Fruit fly (Drosophila melanogaster): ENCODE results near the gene Plap.

The Plap gene

DNA sequence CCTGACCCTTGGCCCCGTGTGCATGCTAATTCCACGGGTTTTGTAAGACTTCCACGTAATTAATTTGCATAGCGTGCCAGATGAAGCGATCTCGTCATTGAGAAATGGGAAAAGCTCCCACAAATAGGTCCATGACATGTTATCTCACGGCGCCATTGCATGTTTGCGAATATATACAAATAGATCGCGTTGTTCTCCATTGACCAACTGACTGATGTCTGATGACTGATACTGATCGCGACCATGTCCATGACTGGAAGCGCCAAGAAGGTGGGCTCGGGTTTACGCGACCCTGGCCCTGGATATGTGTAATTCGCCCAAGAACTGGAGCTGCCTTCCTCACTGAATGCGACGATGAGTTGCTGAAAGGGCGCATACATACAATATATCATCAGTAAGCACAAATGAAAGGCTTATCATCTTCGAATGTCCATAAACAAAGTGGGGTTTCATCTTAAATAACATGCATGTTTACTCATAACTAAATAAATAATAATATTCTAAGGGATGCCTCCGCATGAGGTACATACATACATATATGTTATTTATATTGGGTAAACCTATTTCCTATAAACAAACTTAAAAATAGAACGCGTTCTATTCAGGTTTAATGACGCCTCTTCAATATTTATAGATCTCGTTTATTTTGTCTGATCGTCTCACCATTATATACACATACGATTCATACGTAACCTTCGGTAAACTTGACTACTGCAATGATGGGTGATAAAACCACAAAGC lies 46.9 kb downstream of the Plap start:
- no peak for TF ChIP-seq CTCF (optimal IDR thresholded peaks at IDR 0.05)
- no peak for TF ChIP-seq CG8478 (optimal IDR thresholded peaks at IDR 0.05)

DNA sequence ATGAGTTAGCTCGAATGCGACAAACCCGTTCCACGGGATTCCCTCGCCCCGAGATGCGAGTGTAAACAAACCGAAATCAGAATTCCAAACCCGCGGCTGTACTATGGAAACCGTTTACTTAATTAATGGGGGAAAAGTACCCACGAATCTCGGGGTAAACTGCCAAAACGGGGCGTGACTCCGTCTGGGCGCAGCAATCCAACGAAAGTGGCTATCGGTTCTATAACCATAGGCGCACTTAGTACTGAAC lies 47.5 kb downstream of the Plap start:
- TF ChIP-seq CTCF (optimal IDR thresholded peaks at IDR 0.05) (no peak), CG8478 (optimal IDR thresholded peaks at IDR 0.05) (no peak)

DNA sequence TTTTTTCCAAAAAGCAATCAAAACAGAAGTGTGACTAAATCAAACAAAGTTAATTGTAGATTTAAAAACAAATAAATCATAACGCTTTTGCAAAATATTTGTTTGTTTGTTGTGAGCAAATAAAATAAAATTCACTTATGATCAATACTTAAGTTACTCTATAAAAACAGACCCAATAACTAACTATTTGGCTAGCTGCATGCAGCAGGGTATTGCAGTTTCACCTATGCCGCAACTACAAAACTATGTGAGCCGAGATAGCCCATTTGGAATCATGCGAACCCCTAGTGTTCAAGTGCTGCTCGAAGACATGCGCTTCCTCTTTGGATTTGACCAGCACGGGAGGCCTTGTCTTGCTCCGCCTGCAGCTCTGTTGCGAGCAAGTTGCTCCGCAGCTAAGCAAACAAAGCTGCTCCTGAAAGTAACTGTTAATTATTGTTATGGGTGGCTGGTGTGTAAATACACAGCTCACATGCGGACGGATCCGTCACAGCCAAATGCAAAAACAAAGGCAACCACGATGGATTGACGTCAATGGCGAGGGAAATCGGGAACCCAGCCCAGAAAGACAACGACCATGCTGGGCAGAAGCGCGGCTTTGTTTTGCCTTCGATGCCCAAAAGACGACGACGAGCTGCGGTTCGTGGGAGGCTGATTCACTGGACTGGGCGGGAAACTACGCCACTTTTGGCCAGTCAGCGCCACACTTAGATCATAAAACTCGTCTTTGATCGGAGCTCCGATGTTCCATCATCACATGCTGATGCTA lies 48.0 kb downstream of the Plap start:
- TF ChIP-seq CG8478 (optimal IDR thresholded peaks at IDR 0.05) (no peak), CTCF (optimal IDR thresholded peaks at IDR 0.05) (no peak)

DNA sequence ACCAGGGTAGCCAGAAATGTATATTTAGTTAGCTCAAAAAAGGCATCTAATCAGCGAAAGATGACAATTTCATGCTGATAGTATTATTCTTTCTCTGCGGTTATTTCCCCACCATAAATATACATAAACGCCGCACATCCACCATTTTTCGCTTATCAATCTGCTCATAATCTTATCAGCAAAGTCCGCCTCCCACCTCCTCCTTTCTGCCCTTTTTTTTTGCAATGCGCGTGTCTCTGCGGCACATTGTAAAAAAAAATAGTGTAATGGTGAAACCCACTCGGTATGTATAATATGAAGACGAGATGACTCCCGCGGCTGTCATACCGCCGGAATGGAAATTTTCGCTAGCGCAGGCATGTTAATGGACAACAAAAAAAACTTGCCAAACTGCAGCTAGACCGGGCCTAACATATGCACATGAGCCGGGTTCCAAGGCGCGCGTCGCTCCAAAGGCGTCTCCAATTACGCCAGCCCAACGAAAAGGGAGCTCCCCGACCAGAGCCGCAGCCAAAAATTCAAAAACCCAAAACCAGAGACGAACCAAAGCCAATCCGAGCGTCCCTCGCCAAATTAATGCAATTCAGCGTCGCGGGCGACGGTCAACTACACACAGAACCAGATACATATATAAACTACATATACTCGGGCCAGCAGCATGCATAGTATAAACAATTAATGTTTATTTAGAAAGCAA lies 49.8 kb downstream of the Plap start:
- no peak for TF ChIP-seq CTCF (optimal IDR thresholded peaks at IDR 0.05)
- TF ChIP-seq CG8478 (optimal IDR thresholded peaks at IDR 0.05) = no peak

DNA sequence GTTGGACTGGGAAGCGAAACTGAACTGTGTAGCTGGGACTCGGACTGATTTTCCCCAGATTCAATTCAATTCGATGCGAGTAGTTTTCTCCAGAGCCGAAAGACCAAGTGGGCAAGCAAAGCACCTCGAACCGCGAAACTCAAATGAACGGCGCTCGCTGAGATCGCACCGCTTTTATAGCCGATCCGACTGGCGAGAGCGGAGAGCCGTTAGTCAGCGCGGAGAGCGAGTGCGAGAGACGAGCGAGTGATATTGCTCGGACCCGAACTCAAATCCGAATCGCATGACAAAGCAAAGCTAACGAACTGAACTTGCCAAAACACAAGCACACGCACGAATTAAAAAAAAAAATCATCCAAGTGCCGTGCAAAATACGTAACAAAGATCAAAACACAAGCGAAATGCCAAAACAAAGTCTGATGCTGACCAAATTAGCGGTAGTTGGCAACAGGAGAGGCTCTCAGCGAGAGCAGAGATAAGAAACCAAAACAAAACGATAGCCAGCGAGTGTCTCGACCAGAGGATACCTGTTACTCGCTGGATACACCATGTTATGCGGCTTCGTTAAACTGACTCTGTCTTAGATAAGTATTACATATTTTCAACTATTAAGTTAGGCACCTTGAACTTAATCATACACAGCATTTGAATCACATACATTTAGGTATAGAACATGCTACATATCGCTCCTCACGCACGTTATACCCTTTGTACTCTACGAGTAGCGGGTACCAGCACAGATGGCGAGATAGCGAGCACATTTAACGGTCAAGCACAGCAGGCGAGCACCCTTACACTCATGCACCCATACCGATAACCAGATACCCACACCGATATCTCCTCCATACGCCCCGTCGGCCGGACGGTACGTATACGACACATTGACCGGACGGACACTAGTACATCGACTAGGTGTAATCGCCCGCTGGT lies 51.0 kb downstream of the Plap start:
- no peak for TF ChIP-seq CTCF (optimal IDR thresholded peaks at IDR 0.05)
- TF ChIP-seq CG8478 (optimal IDR thresholded peaks at IDR 0.05) = no peak

DNA sequence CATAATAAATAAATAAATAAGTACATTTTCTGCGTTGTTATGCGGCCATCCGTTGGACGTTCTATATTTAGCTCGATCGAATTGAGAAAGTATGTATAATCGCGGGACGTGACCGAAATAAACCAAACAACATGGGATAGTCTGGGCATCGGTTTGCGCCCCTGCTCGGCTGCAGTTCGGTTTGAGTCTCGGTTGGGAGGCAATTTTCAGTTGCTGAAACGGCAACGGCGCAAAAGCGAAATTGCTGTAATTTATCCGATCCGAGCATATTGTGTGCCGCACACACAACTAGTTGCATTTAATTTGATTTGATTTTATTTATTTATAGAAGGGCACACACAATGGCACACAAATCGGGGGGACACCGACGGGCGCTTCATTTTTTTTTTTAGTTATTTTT lies 52.0 kb downstream of the Plap start:
- TF ChIP-seq CG8478 (optimal IDR thresholded peaks at IDR 0.05) (no peak), CTCF (optimal IDR thresholded peaks at IDR 0.05) (peak; percentile 11 to 51)
